Fruit fly (Drosophila melanogaster) whole organism, prepupa: ENCODE measurements around the gene CG33941.
A peak's percentile ranks its signal among the peaks of the same experiment; 100 is the strongest.

ENCODE experiments used
- Blimp-1 ChIP-seq: fragments of 200-800 bp; sonication (Bioruptor generic); optimal IDR thresholded peaks from 3 replicates; lab custom pipeline; 2017; ENCODE audit warnings: missing biosample characterization, missing genetic modification characterization, mild to moderate bottlenecking, moderate library complexity, missing genetic modification reagents
- CG10631 ChIP-seq: fragments of 200-800 bp; sonication (Bioruptor generic); optimal IDR thresholded peaks from 2 replicates; lab custom pipeline; 2016; ENCODE audit warnings: missing biosample characterization, missing genetic modification characterization
- CG10669 ChIP-seq: fragments of 200-800 bp; sonication (Bioruptor generic); optimal IDR thresholded peaks from 3 replicates; lab custom pipeline; 2018; ENCODE audit warnings: missing biosample characterization, mild to moderate bottlenecking, missing genetic modification characterization, moderate library complexity
- CG11294 ChIP-seq: fragments of 200-800 bp; sonication (Bioruptor generic); IDR thresholded peaks from 2 replicates; pipeline ENCODE4 v1.3.6; 2022; ENCODE audit warnings: missing biosample characterization, missing genetic modification characterization
- CG11762 ChIP-seq: fragments of 200-800 bp; sonication (Bioruptor generic); optimal IDR thresholded peaks from 3 replicates; lab custom pipeline; 2016; ENCODE audit warnings: missing biosample characterization, missing genetic modification characterization; ENCODE audit not compliant: insufficient read depth
- CG11902 ChIP-seq: fragments of 200-800 bp; sonication (Bioruptor generic); optimal IDR thresholded peaks from 3 replicates; lab custom pipeline; 2016; ENCODE audit warnings: missing biosample characterization, missing genetic modification characterization
- CG16779 ChIP-seq: fragments of 200-800 bp; sonication (Bioruptor generic); optimal IDR thresholded peaks from 3 replicates; lab custom pipeline; 2017; ENCODE audit warnings: missing biosample characterization, mild to moderate bottlenecking, missing genetic modification characterization
- CG3032 ChIP-seq: fragments of 200-800 bp; optimal IDR thresholded peaks from 2 replicates; lab custom pipeline; 2019; ENCODE audit warnings: missing biosample characterization, mild to moderate bottlenecking, missing genetic modification characterization, moderate library complexity
- CG32006 ChIP-seq: fragments of 200-800 bp; sonication (Bioruptor generic); optimal IDR thresholded peaks from 3 replicates; lab custom pipeline; 2017; ENCODE audit warnings: missing biosample characterization, mild to moderate bottlenecking, missing genetic modification characterization
- CG34406 ChIP-seq: fragments of 200-800 bp; sonication (Bioruptor generic); optimal IDR thresholded peaks from 3 replicates; lab custom pipeline; 2016; ENCODE audit warnings: missing biosample characterization, missing genetic modification characterization
- CG6163 ChIP-seq: fragments of 200-800 bp; sonication (Bioruptor generic); IDR thresholded peaks from 3 replicates; pipeline ENCODE4 v1.3.6; 2022; ENCODE audit warnings: missing biosample characterization, missing genetic modification characterization
- CG6276 ChIP-seq: fragments of 200-800 bp; sonication (Bioruptor generic); optimal IDR thresholded peaks from 2 replicates; lab custom pipeline; 2017; ENCODE audit warnings: missing biosample characterization, mild to moderate bottlenecking, missing genetic modification characterization
- CG6792 ChIP-seq: fragments of 200-800 bp; sonication (Bioruptor generic); optimal IDR thresholded peaks from 3 replicates; lab custom pipeline; 2016; ENCODE audit warnings: missing biosample characterization, missing genetic modification characterization
- CG6808 ChIP-seq: fragments of 200-800 bp; sonication (Bioruptor generic); optimal IDR thresholded peaks from 3 replicates; lab custom pipeline; 2017; ENCODE audit warnings: missing biosample characterization, missing genetic modification characterization, mild to moderate bottlenecking, moderate library complexity, missing genetic modification reagents
- CG7368 ChIP-seq: fragments of 200-800 bp; sonication (Bioruptor generic); optimal IDR thresholded peaks from 3 replicates; lab custom pipeline; 2016; ENCODE audit warnings: missing biosample characterization, missing genetic modification characterization
- CG8119 ChIP-seq: fragments of 200-800 bp; sonication (Bioruptor generic); IDR thresholded peaks from 3 replicates; pipeline ENCODE4 v1.3.6; 2022; ENCODE audit warnings: missing biosample characterization, missing genetic modification characterization
- CG9139 ChIP-seq: fragments of 200-800 bp; sonication (Bioruptor generic); optimal IDR thresholded peaks from 3 replicates; lab custom pipeline; 2017; ENCODE audit warnings: missing biosample characterization, mild to moderate bottlenecking, missing genetic modification characterization
- Eip93F ChIP-seq: fragments of 200-800 bp; sonication (Bioruptor generic); optimal IDR thresholded peaks from 2 replicates; lab custom pipeline; 2016; ENCODE audit warnings: missing biosample characterization, mild to moderate bottlenecking, missing genetic modification characterization
- Ets21C ChIP-seq: fragments of 200-800 bp; sonication (Bioruptor generic); optimal IDR thresholded peaks from 3 replicates; lab custom pipeline; 2016; ENCODE audit warnings: missing biosample characterization, missing genetic modification characterization
- Ets96B ChIP-seq: fragments of 200-800 bp; optimal IDR thresholded peaks from 2 replicates; lab custom pipeline; 2019; ENCODE audit warnings: missing biosample characterization, mild to moderate bottlenecking, missing genetic modification characterization, moderate library complexity
- Gug ChIP-seq: fragments of 200-800 bp; sonication (Bioruptor generic); IDR thresholded peaks from 2 replicates; pipeline ENCODE4 v1.3.6; 2022; ENCODE audit warnings: missing biosample characterization, missing genetic modification characterization
- Hr38 ChIP-seq: sonication (Bioruptor generic); optimal IDR thresholded peaks from 2 replicates; lab custom pipeline; 2016; ENCODE audit warnings: missing biosample characterization, missing genetic modification characterization
- Hr39 ChIP-seq: fragments of 200-800 bp; sonication (Bioruptor generic); optimal IDR thresholded peaks from 2 replicates; lab custom pipeline; 2016; ENCODE audit warnings: missing biosample characterization, missing genetic modification characterization
- Hr4 ChIP-seq: fragments of 200-800 bp; sonication (Bioruptor generic); optimal IDR thresholded peaks from 3 replicates; lab custom pipeline; 2016; ENCODE audit warnings: missing biosample characterization, missing genetic modification characterization
- Lpt ChIP-seq: fragments of 200-800 bp; sonication (Bioruptor generic); optimal IDR thresholded peaks from 3 replicates; lab custom pipeline; 2016; ENCODE audit warnings: missing biosample characterization, missing genetic modification characterization
- Met ChIP-seq: fragments of 200-800 bp; sonication (Bioruptor generic); optimal IDR thresholded peaks from 3 replicates; lab custom pipeline; 2016; ENCODE audit warnings: missing biosample characterization, missing genetic modification characterization
- OdsH ChIP-seq: fragments of 200-800 bp; sonication (Bioruptor generic); optimal IDR thresholded peaks from 3 replicates; lab custom pipeline; 2016; ENCODE audit warnings: missing biosample characterization, missing genetic modification characterization
- Smox ChIP-seq: fragments of 200-800 bp; sonication (Bioruptor generic); optimal IDR thresholded peaks from 3 replicates; lab custom pipeline; 2016; ENCODE audit warnings: missing biosample characterization, missing genetic modification characterization
- Sox102F ChIP-seq: fragments of 200-800 bp; sonication (Bioruptor generic); optimal IDR thresholded peaks from 2 replicates; lab custom pipeline; 2016; ENCODE audit warnings: missing biosample characterization, mild to moderate bottlenecking, missing genetic modification characterization
- Sox15 ChIP-seq: fragments of 200-800 bp; sonication (Bioruptor generic); optimal IDR thresholded peaks from 3 replicates; lab custom pipeline; 2016; ENCODE audit warnings: missing biosample characterization, missing genetic modification characterization
- achi ChIP-seq: fragments of 200-800 bp; sonication (Bioruptor generic); optimal IDR thresholded peaks from 3 replicates; lab custom pipeline; 2016; ENCODE audit warnings: missing biosample characterization, missing genetic modification characterization
- dsx ChIP-seq: fragments of 200-800 bp; optimal IDR thresholded peaks from 3 replicates; lab custom pipeline; 2019; ENCODE audit warnings: missing biosample characterization, mild to moderate bottlenecking, missing genetic modification characterization, moderate library complexity; ENCODE audit not compliant: poor library complexity, severe bottlenecking
- eg ChIP-seq: fragments of 200-800 bp; sonication (Bioruptor generic); IDR thresholded peaks from 3 replicates; pipeline ENCODE4 v1.3.6; 2022; ENCODE audit warnings: missing biosample characterization, missing genetic modification characterization
- esn ChIP-seq: fragments of 200-800 bp; sonication (Bioruptor generic); optimal IDR thresholded peaks from 2 replicates; lab custom pipeline; 2016; ENCODE audit warnings: missing biosample characterization, mild to moderate bottlenecking, missing genetic modification characterization, moderate library complexity
- fd85E ChIP-seq: fragments of 200-800 bp; sonication (Bioruptor generic); optimal IDR thresholded peaks from 3 replicates; lab custom pipeline; 2016; ENCODE audit warnings: missing biosample characterization, missing genetic modification characterization
- fkh ChIP-seq: fragments of 200-800 bp; sonication (Bioruptor generic); optimal IDR thresholded peaks from 3 replicates; lab custom pipeline; 2017; ENCODE audit warnings: missing biosample characterization, mild to moderate bottlenecking, missing genetic modification characterization, moderate library complexity
- lz ChIP-seq: fragments of 200-800 bp; sonication (Bioruptor generic); optimal IDR thresholded peaks from 3 replicates; lab custom pipeline; 2016; ENCODE audit warnings: missing biosample characterization, missing genetic modification characterization
- net ChIP-seq: fragments of 200-800 bp; sonication (Bioruptor generic); optimal IDR thresholded peaks from 3 replicates; lab custom pipeline; 2016; ENCODE audit warnings: missing biosample characterization, missing genetic modification characterization
- spab ChIP-seq: fragments of 200-800 bp; sonication (Bioruptor generic); optimal IDR thresholded peaks from 2 replicates; lab custom pipeline; 2017; ENCODE audit warnings: missing biosample characterization, mild to moderate bottlenecking, missing genetic modification characterization, missing genetic modification reagents
- ss ChIP-seq, 2 experiments: fragments of 200-800 bp; sonication (Bioruptor generic); optimal IDR thresholded peaks; 2 replicates in 1 of 2; 3 replicates in 1 of 2; lab custom pipeline; 2017 to 2018; ENCODE audit warnings: mild to moderate bottlenecking in 2 of 2, missing biosample characterization in 2 of 2, missing genetic modification characterization in 2 of 2, moderate library complexity in 1 of 2
- svp ChIP-seq: fragments of 200-800 bp; sonication (Bioruptor generic); peaks from one replicate; lab custom pipeline; 2016; ENCODE audit warnings: missing biosample characterization, missing genetic modification characterization
- vri ChIP-seq: fragments of 200-800 bp; sonication (Bioruptor generic); optimal IDR thresholded peaks from 3 replicates; lab custom pipeline; 2016; ENCODE audit warnings: missing biosample characterization, mild to moderate bottlenecking, missing genetic modification characterization

Gene CG33941

DNA sequence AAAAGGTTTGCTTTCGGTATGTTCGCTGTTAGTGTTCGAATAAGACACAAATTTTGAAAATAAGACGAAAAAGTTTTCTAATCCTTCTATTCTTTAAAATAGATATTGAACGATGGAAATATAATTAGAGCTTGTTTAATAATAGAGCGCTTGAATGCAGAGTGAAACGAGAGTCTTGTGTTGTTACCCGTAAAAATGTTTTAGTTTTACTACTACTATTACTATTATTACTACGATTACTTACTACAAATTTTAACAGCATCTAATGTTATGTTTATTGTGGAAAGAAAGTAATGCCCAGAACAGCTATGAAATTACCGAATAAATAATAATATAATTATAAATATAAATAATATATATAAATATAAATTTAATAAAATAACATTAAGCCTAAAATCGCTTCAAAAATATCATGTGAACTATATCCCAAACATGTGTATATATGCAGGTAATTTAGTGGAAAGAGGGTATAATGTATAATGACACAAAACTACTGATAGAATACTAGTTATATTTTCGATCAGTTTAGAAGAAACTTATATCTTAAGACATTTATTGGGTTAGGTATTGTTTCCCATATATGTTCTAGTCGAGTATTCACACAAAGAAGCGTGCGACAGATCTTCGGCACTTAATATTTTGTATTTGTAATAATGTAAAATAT, at the start of gene CG33941:
TSS of gene CG33941 (plus strand) at position 522 of the 664 bp plus-strand sequence.
- TF ChIP-seq esn = peak; percentile 40
- TF ChIP-seq Lpt (GFP tag; lab: Kevin White, UChicago) = no peak
- TF ChIP-seq CG3032 (tag; lab: Kevin White, UChicago) = peak; percentile 18
- TF ChIP-seq CG10631 (GFP tag; lab: Kevin White, UChicago) = peak; percentile 10

DNA sequence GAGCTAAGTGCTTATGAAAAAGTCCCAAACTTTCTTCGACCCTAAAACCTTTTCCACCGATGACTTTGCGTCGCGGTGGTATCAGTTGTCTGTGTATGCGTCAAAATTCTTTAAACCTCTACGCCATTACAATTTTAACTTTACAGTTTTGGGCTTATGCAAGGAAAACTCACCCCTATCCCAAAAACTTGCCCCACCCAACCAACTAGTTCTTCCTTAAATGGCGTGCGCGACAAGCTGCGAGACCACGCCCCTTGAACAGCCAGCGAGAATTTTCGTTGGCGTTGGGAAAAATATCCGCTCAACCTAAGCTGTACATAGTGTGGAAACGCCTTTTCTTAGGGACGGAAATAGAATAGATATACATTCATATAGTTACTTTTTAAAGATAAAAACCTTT, 48.6 kb upstream of the CG33941 start:
- TF ChIP-seq dsx (GFP tag; lab: Kevin White, UChicago) (no peak), Smox (GFP tag; lab: Kevin White, UChicago) (no peak)

dm6 chr4:421025-421424, 46.3 kb upstream of the CG33941 start:
- TF ChIP-seq CG7368 (GFP tag; lab: Kevin White, UChicago) (no peak), net (GFP tag; lab: Kevin White, UChicago) (no peak), CG11762 (GFP tag; lab: Kevin White, UChicago) (no peak), CG8119 (GFP tag; lab: Robert Waterston, UW) (no peak), vri (GFP tag; lab: Kevin White, UChicago) (no peak), OdsH (GFP tag; lab: Kevin White, UChicago) (no peak), Sox102F (no peak), CG32006 (GFP tag; lab: Kevin White, UChicago) (no peak), Hr38 (GFP tag; lab: Kevin White, UChicago) (no peak), Gug (GFP tag; lab: Robert Waterston, UW) (no peak), fd85E (no peak), CG16779 (tag; lab: Kevin White, UChicago) (no peak), CG9139 (GFP tag; lab: Kevin White, UChicago) (no peak), Ets21C (GFP tag; lab: Kevin White, UChicago) (no peak), CG3032 (tag; lab: Kevin White, UChicago) (no peak), achi (no peak), CG34406 (GFP tag; lab: Kevin White, UChicago) (no peak), Hr39 (GFP tag; lab: Kevin White, UChicago) (no peak)

DNA sequence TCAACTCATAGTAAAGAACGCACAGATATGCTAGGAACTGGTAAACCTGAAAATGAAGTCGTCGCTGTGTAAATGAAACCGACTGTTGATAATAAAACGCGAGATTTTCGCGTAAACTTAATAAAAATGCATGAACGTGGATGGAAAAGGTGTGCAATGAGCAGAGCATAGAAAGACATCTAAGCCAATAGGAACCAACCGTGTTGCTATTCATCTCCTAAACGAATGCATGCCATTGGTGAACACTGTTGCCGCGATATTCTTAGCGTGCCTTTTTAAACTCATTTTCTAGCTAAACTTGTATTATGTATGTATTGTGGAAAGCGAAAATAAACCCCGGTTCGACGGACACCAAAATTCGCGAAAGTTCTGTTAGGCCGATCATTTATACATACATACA, 45.5 kb upstream of the CG33941 start:
- TF ChIP-seq CG11902 = no peak
- TF ChIP-seq CG6808 (GFP tag; lab: Kevin White, UChicago) = no peak
- TF ChIP-seq CG3032 (tag; lab: Kevin White, UChicago) = no peak
- no peak for TF ChIP-seq spab (GFP tag; lab: Kevin White, UChicago)
- TF ChIP-seq CG10669 (GFP tag; lab: Kevin White, UChicago) = no peak
- TF ChIP-seq CG11294 (GFP tag; lab: Robert Waterston, UW) = no peak
- no peak for TF ChIP-seq Met (GFP tag; lab: Kevin White, UChicago)
- TF ChIP-seq Sox102F = no peak
- TF ChIP-seq CG32006 (GFP tag; lab: Kevin White, UChicago) = no peak
- no peak for TF ChIP-seq Hr38 (GFP tag; lab: Kevin White, UChicago)
- no peak for TF ChIP-seq net (GFP tag; lab: Kevin White, UChicago)
- no peak for TF ChIP-seq svp (GFP tag; lab: Kevin White, UChicago)
- no peak for TF ChIP-seq CG6792
- TF ChIP-seq fkh (GFP tag; lab: Kevin White, UChicago) = no peak
- TF ChIP-seq ss (GFP tag; optimal IDR thresholded peaks at IDR 0.05; lab: Kevin White, UChicago) = no peak

dm6 chr4:423338-423737, 44.0 kb upstream of the CG33941 start:
- TF ChIP-seq Blimp-1 (GFP tag; lab: Kevin White, UChicago) (no peak), Ets96B (tag; lab: Kevin White, UChicago) (no peak), Eip93F (GFP tag; lab: Kevin White, UChicago) (no peak), Hr4 (GFP tag; lab: Kevin White, UChicago) (no peak), CG6276 (GFP tag; lab: Kevin White, UChicago) (no peak), CG11294 (GFP tag; lab: Robert Waterston, UW) (no peak), lz (GFP tag; lab: Kevin White, UChicago) (no peak), CG6163 (no peak), CG34406 (GFP tag; lab: Kevin White, UChicago) (no peak), Sox15 (GFP tag; lab: Kevin White, UChicago) (no peak), CG6792 (no peak), OdsH (GFP tag; lab: Kevin White, UChicago) (no peak), CG11762 (GFP tag; lab: Kevin White, UChicago) (no peak), eg (GFP tag; lab: Robert Waterston, UW) (no peak)
